Worm (Caenorhabditis elegans): ENCODE measurements around the gene cdh-4.

Gene cdh-4

DNA sequence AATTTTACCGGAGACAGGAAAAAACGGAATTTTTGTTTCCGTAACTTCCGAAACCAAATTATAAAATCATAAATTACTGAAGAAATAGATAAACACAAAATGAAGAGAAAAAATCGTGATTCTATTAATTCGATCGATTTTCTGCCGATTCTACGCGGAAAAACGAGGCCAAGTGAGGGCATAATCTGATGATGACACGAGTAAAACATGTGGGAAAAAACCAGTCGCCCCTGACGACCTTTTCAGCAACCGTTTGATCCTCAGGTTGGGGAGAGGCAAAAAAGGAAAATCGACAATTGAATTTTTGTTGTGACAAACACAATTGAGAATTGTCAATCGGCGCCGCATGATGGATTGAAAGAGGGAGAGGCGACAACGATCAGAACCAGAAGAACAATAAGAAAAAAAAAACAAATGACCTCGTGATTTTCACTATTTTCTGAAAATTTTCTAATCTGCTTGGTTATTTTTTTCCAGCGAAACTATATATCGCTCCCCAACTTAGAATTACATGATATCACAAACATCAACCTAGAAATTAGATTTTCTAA, 15.1 kb upstream of the cdh-4 start:
- no peak for TF ChIP-seq fos-1 (tag; optimal IDR thresholded peaks at IDR 0.05)
- peak; percentile 74 for TF ChIP-seq nhr-25 (tag; optimal IDR thresholded peaks at IDR 0.05)
- TF ChIP-seq blmp-1 (tag; optimal IDR thresholded peaks at IDR 0.05; ENCODE audit: insufficient read depth), result peak; percentile 56

DNA sequence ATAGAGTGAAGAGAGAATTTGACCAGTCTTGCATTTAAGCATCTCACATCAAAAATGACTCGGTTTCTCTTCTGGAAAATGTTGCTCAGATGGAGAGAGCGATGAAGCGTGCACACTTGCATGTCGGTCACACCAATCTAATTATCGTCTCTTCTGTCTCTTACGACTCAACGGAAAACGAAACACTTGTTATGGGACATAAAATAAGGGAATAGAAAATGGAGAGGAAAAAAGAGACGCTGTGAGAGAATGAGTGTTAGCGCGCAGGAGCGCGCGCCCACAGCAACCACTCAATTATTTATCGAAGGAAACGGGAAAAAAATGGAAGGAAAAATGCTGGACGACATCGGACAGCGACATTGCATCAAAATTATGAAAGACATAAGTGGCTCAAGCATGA, 14.4 kb upstream of the cdh-4 start:
- peak; percentile 22 for TF ChIP-seq C34F6.9 (tag; optimal IDR thresholded peaks at IDR 0.05)
- TF ChIP-seq zag-1 (tag; optimal IDR thresholded peaks at IDR 0.05), result peak; percentile 45
- TF ChIP-seq unc-39 (tag; optimal IDR thresholded peaks at IDR 0.05), result peak; percentile 42
- no peak for TF ChIP-seq lin-13 (GFP tag; optimal IDR thresholded peaks at IDR 0.05)
- peak; percentile 23 for TF ChIP-seq alr-1 (tag; optimal IDR thresholded peaks at IDR 0.05)
- peak; percentile 59 for TF ChIP-seq sem-4 (tag; optimal IDR thresholded peaks at IDR 0.05)
- TF ChIP-seq lin-11 (tag; optimal IDR thresholded peaks at IDR 0.05), result peak; percentile 20
- TF ChIP-seq ama-1 (optimal IDR thresholded peaks at IDR 0.05), result no peak
- TF ChIP-seq nhr-10 (tag; optimal IDR thresholded peaks at IDR 0.05), result no peak
- peak; percentile 72 for TF ChIP-seq nhr-129 (tag; optimal IDR thresholded peaks at IDR 0.05)
- peak; percentile 29 to 58 for TF ChIP-seq lsy-2 (tag; optimal IDR thresholded peaks at IDR 0.05)
- peak; percentile 57 for TF ChIP-seq F13H6.1 (tag; optimal IDR thresholded peaks at IDR 0.05)
- no peak for TF ChIP-seq peb-1 (tag; optimal IDR thresholded peaks at IDR 0.05)
- no peak for TF ChIP-seq nhr-12 (tag; optimal IDR thresholded peaks at IDR 0.05)
- TF ChIP-seq ztf-4 (tag; optimal IDR thresholded peaks at IDR 0.05), result peak; percentile 1
- TF ChIP-seq unc-55 (GFP tag; optimal IDR thresholded peaks at IDR 0.05), result peak; percentile 32
- TF ChIP-seq ceh-82 (tag; optimal IDR thresholded peaks at IDR 0.05), result no peak

DNA sequence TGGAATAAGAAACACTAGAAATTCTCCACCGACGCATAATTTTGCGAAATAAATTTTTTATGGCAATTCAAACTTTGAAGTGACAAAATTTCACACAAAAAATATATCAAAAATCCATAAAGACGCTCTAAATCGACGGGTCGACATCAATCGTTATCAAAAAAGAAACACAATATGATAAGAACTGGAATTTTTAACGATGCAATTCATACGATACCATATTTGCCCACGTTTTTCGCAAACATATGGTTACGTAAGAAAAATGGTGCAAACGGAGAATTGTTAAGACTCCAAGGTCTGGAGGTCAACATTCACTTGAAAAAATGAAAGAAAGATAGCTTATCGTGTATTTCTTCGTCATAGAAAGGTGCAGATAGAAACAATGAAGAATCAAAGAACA, 14.0 kb upstream of the cdh-4 start:
- TF ChIP-seq sma-9 (GFP tag; optimal IDR thresholded peaks at IDR 0.05) (peak; percentile 73), sma-9 (tag; optimal IDR thresholded peaks at IDR 0.05) (no peak), nhr-21 (tag; optimal IDR thresholded peaks at IDR 0.05) (no peak), blmp-1 (tag; optimal IDR thresholded peaks at IDR 0.05; ENCODE audit: insufficient read depth) (no peak), mdl-1 (tag; optimal IDR thresholded peaks at IDR 0.05) (no peak), mab-5 (tag; optimal IDR thresholded peaks at IDR 0.05) (no peak), nhr-23 (tag; optimal IDR thresholded peaks at IDR 0.05) (no peak), fos-1 (tag; optimal IDR thresholded peaks at IDR 0.05) (peak; percentile 69), elt-3 (tag; optimal IDR thresholded peaks at IDR 0.05) (no peak), peb-1 (tag; optimal IDR thresholded peaks at IDR 0.05) (no peak)

DNA sequence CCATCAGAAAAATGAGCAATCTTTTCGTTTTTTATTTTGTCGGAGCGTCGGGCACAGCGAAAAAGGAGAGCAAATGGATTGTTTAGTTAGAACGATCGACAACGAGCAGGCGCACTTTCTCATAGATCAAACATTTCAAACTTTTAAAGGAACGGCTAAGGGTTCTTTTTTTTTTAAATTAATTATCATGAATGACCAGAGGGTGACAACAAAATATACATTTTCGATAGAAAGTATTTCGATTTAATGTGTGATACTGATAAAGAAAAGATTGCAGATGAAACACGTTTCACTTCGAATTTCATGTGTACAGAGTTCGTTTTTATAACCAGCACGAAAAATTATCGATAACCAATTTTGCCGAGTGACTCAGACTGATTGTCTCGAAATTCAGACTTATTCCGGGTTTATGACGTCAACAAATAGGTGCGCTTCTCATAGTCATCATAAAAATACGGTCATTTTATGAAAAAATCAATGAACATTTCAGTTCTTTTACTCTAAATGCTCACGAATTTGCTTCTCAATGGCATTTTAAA, 13.5 kb upstream of the cdh-4 start:
- TF ChIP-seq sma-9 (GFP tag; optimal IDR thresholded peaks at IDR 0.05) (peak; percentile 42), sma-9 (tag; optimal IDR thresholded peaks at IDR 0.05) (no peak), lsy-2 (tag; optimal IDR thresholded peaks at IDR 0.05) (no peak), lin-39 (tag; optimal IDR thresholded peaks at IDR 0.05) (no peak), crh-2 (tag; optimal IDR thresholded peaks at IDR 0.05) (peak; percentile 28), fos-1 (tag; optimal IDR thresholded peaks at IDR 0.05) (peak; percentile 89), mbf-1 (tag; optimal IDR thresholded peaks at IDR 0.05) (no peak)

DNA sequence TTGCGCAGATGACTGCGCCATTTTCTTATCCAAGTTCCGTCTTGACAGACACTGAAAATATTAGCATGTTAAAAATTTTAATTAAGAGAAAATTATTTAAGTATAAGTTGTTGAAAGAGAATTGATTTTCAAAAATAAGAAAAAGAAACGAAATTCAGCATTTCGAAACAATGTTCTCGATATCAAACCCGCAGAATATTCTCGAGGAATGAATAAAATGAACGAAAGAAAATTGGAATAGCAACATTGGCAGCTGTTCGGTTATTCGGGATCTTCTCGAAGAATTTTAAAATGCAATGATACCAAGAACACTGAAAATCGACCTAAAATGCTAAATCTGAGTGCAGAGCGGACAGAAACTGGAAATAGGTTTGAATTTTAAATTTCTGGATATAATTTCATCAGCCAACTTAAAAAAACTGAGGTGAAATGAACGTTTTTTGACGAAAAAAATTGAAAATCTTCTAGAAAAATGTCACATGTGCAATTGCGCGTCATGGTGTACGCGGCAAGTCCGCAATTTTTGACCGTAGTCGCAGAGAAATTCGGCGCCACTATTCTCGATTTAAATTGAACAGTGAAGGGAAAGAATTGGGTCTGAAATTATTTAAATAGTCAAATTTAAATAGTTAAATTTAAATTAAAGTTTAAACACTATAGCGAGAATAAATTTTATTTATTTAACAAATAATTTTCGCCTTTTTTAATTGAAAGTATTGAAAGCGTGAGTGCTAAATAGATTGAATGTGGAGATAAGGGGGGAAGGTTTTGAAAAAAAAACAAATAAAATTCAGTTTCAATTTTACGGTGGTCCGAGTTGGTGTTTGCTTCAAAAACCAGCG, 11.9 kb upstream of the cdh-4 start, which contains the start of the genes cct-5 and F25F2.1:
cct-5 (minus strand) TSS at position 51 of the 842 bp plus-strand sequence.
F25F2.1 (plus strand) TSS at position 792 of the 842 bp plus-strand sequence.
- TF ChIP-seq elt-1 (tag; optimal IDR thresholded peaks at IDR 0.05) (no peak), dmd-4 (tag; optimal IDR thresholded peaks at IDR 0.05) (no peak), lin-13 (GFP tag; optimal IDR thresholded peaks at IDR 0.05) (peak; percentile 51), elt-3 (tag; optimal IDR thresholded peaks at IDR 0.05) (no peak), nhr-77 (tag; optimal IDR thresholded peaks at IDR 0.05) (no peak), ztf-4 (tag; optimal IDR thresholded peaks at IDR 0.05) (no peak), nhr-11 (tag; optimal IDR thresholded peaks at IDR 0.05) (no peak), skn-1 (tag; optimal IDR thresholded peaks at IDR 0.05) (no peak), alr-1 (tag; optimal IDR thresholded peaks at IDR 0.05) (no peak), nhr-10 (tag; optimal IDR thresholded peaks at IDR 0.05) (no peak), mdl-1 (tag; optimal IDR thresholded peaks at IDR 0.05) (no peak), R02D3.7 (tag; optimal IDR thresholded peaks at IDR 0.05) (no peak), Y55F3AM.14 (GFP tag; optimal IDR thresholded peaks at IDR 0.05) (no peak), blmp-1 (tag; optimal IDR thresholded peaks at IDR 0.05; ENCODE audit: insufficient read depth) (no peak), ztf-1 (GFP tag; conservative IDR thresholded peaks at IDR 0.05) (no peak), nhr-6 (tag; optimal IDR thresholded peaks at IDR 0.05) (no peak), egl-27 (tag; optimal IDR thresholded peaks at IDR 0.05) (no peak), peb-1 (tag; optimal IDR thresholded peaks at IDR 0.05) (no peak), C34F6.9 (tag; optimal IDR thresholded peaks at IDR 0.05) (peak; percentile 76), fos-1 (tag; optimal IDR thresholded peaks at IDR 0.05) (peak; percentile 23), gmeb-1 (tag; optimal IDR thresholded peaks at IDR 0.05) (peak; percentile 76), ama-1 (optimal IDR thresholded peaks at IDR 0.05) (peak; percentile 37), crh-2 (tag; optimal IDR thresholded peaks at IDR 0.05) (peak; percentile 71), sma-9 (GFP tag; optimal IDR thresholded peaks at IDR 0.05) (peak; percentile 49), sma-9 (tag; optimal IDR thresholded peaks at IDR 0.05) (no peak), unc-55 (GFP tag; optimal IDR thresholded peaks at IDR 0.05) (peak; percentile 76), sem-4 (tag; optimal IDR thresholded peaks at IDR 0.05) (no peak), snpc-4 (tag; optimal IDR thresholded peaks at IDR 0.05) (peak; percentile 23)
